Worm (Caenorhabditis elegans) whole organism, L1 larva: Measurements from ENCODE around the gene mog-1.

Experiments
- C04F5.9 ChIP-seq: sonication (generic microtip); optimal IDR thresholded peaks from 2 replicates; lab custom pipeline; 2016; ENCODE audit warnings: missing genetic modification characterization, missing compliant biosample characterization
- C16A3.4 ChIP-seq: fragments of 150-350 bp; optimal IDR thresholded peaks from 2 replicates; lab custom pipeline; 2014; ENCODE audit warnings: missing biosample characterization, missing genetic modification characterization
- F16B12.6 ChIP-seq: fragments of 150-350 bp; optimal IDR thresholded peaks from 2 replicates; lab custom pipeline; 2014; ENCODE audit warnings: missing biosample characterization, missing genetic modification characterization
- aly-2 ChIP-seq: fragments of 150-350 bp; optimal IDR thresholded peaks from 2 replicates; lab custom pipeline; 2014; ENCODE audit warnings: missing biosample characterization, missing genetic modification characterization
- ceh-8 ChIP-seq: fragments of 200-800 bp; sonication (Bioruptor generic); optimal IDR thresholded peaks from 2 replicates; lab custom pipeline; 2018; ENCODE audit warnings: mild to moderate bottlenecking, missing genetic modification characterization, moderate library complexity, missing compliant biosample characterization
- ceh-88 ChIP-seq: fragments of 200-800 bp; sonication (Bioruptor generic); IDR thresholded peaks from 2 replicates; pipeline ENCODE4 v1.3.6; 2022; ENCODE audit warnings: missing genetic modification characterization, missing compliant biosample characterization
- ces-1 ChIP-seq: fragments of 150-350 bp; optimal IDR thresholded peaks from 2 replicates; lab custom pipeline; 2014; ENCODE audit warnings: missing biosample characterization, missing genetic modification reagents, missing genetic modification characterization
- dpl-1 ChIP-seq, 3 experiments: fragments of 150-350 bp in 2 of 3; sonication (generic microtip) in 1 of 3; optimal IDR thresholded peaks; 2 replicates each; lab custom pipeline; 2014 to 2017; ENCODE audit warnings: missing biosample characterization in 3 of 3, missing genetic modification characterization in 3 of 3, missing genetic modification reagents in 3 of 3
- efl-1 ChIP-seq, 4 experiments: fragments of 150-350 bp; optimal IDR thresholded peaks in 3 of 4; peaks in 1 of 4; 1 replicate in 1 of 4; 2 replicates in 3 of 4; lab custom pipeline; 2014; ENCODE audit warnings: missing biosample characterization in 2 of 4, missing genetic modification characterization in 2 of 4, missing genetic modification reagents in 2 of 4
- egl-13 ChIP-seq: sonication (generic microtip); optimal IDR thresholded peaks from 2 replicates; lab custom pipeline; 2016; ENCODE audit warnings: missing genotype, missing genetic modification reagents, missing genetic modification characterization, missing compliant biosample characterization
- elt-2 ChIP-seq: sonication (generic microtip); optimal IDR thresholded peaks from 2 replicates; lab custom pipeline; 2016; ENCODE audit warnings: missing genetic modification characterization, mild to moderate bottlenecking, inconsistent platforms, missing compliant biosample characterization, missing genetic modification reagents
- ets-5 ChIP-seq: fragments of 200-800 bp; sonication (Bioruptor generic); IDR thresholded peaks from 2 replicates; pipeline ENCODE4 v1.3.6; 2022; ENCODE audit warnings: missing genetic modification characterization, missing compliant biosample characterization
- fos-1 ChIP-seq: fragments of 150-350 bp; optimal IDR thresholded peaks from 2 replicates; lab custom pipeline; 2014; ENCODE audit warnings: missing biosample characterization, missing genetic modification characterization
- grh-1 ChIP-seq: fragments of 200-800 bp; sonication (Bioruptor generic); IDR thresholded peaks from 2 replicates; pipeline ENCODE4 v1.3.6; 2022; ENCODE audit warnings: missing genetic modification reagents, missing genetic modification characterization, missing compliant biosample characterization
- hlh-17 ChIP-seq: fragments of 200-800 bp; sonication (Bioruptor generic); optimal IDR thresholded peaks from 2 replicates; lab custom pipeline; 2018; ENCODE audit warnings: missing genetic modification characterization, mild to moderate bottlenecking, missing compliant biosample characterization, moderate library complexity, borderline replicate concordance
- irx-1 ChIP-seq: sonication (generic microtip); optimal IDR thresholded peaks from 2 replicates; lab custom pipeline; 2016; ENCODE audit warnings: missing genetic modification characterization, missing compliant biosample characterization
- jun-1 ChIP-seq: fragments of 150-350 bp; optimal IDR thresholded peaks from 2 replicates; lab custom pipeline; 2014; ENCODE audit warnings: missing biosample characterization, missing genetic modification reagents, missing genetic modification characterization
- lin-13 ChIP-seq: fragments of 150-350 bp; optimal IDR thresholded peaks from 2 replicates; lab custom pipeline; 2014; ENCODE audit warnings: missing biosample characterization, missing genetic modification reagents, missing genetic modification characterization
- lin-15B ChIP-seq: fragments of 150-350 bp; sonication (generic microtip); optimal IDR thresholded peaks from 3 replicates; lab custom pipeline; 2014; ENCODE audit warnings: missing biosample characterization, missing genetic modification characterization
- lin-35 ChIP-seq, 2 experiments: fragments of 150-350 bp; optimal IDR thresholded peaks; 2 replicates each; lab custom pipeline; 2014; ENCODE audit warnings: missing biosample characterization in 2 of 2, missing genetic modification characterization in 2 of 2, missing genetic modification reagents in 2 of 2
- lir-3 ChIP-seq: sonication (generic microtip); optimal IDR thresholded peaks from 2 replicates; lab custom pipeline; 2016; ENCODE audit warnings: mild to moderate bottlenecking, missing genetic modification characterization, moderate library complexity, missing compliant biosample characterization; ENCODE audit not compliant: poor library complexity
- lsy-2 ChIP-seq, 2 experiments: fragments of 150-350 bp; optimal IDR thresholded peaks; 2 replicates each; lab custom pipeline; 2014; ENCODE audit warnings: missing biosample characterization in 2 of 2, missing genetic modification characterization in 2 of 2
- mdl-1 ChIP-seq, 2 experiments: fragments of 150-350 bp; optimal IDR thresholded peaks; 2 replicates each; lab custom pipeline; 2014 to 2017; ENCODE audit warnings: missing biosample characterization in 2 of 2, missing genetic modification characterization in 2 of 2, inconsistent platforms in 1 of 2
- nhr-19 ChIP-seq: fragments of 200-800 bp; sonication (Bioruptor generic); conservative IDR thresholded peaks from 2 replicates; pipeline ENCODE4 v1.3.6; 2022; ENCODE audit warnings: missing genetic modification characterization, missing compliant biosample characterization
- nhr-20 ChIP-seq: sonication (generic microtip); optimal IDR thresholded peaks from 2 replicates; lab custom pipeline; 2016; ENCODE audit warnings: mild to moderate bottlenecking, missing genetic modification characterization, missing compliant biosample characterization
- nhr-71 ChIP-seq: sonication (generic microtip); optimal IDR thresholded peaks from 2 replicates; lab custom pipeline; 2016; ENCODE audit warnings: mild to moderate bottlenecking, missing genetic modification characterization, moderate library complexity, missing compliant biosample characterization
- nhr-84 ChIP-seq: sonication (generic microtip); optimal IDR thresholded peaks from 2 replicates; lab custom pipeline; 2017; ENCODE audit warnings: missing biosample characterization, missing genetic modification characterization
- nhr-85 ChIP-seq: sonication (generic microtip); peaks from one replicate; lab custom pipeline; 2016; ENCODE audit warnings: missing genetic modification characterization, inconsistent platforms, missing compliant biosample characterization
- pqm-1 ChIP-seq: sonication (generic microtip); optimal IDR thresholded peaks from 3 replicates; lab custom pipeline; 2017; ENCODE audit warnings: missing biosample characterization, missing genetic modification characterization
- rnt-1 ChIP-seq: sonication (generic microtip); optimal IDR thresholded peaks from 2 replicates; lab custom pipeline; 2016; ENCODE audit warnings: mild to moderate bottlenecking, missing genetic modification characterization, moderate library complexity, missing compliant biosample characterization
- snu-23 ChIP-seq: sonication (generic microtip); optimal IDR thresholded peaks from 2 replicates; lab custom pipeline; 2016; ENCODE audit warnings: missing genetic modification characterization, missing compliant biosample characterization
- swsn-7 ChIP-seq: sonication (generic microtip); optimal IDR thresholded peaks from 2 replicates; lab custom pipeline; 2016; ENCODE audit warnings: missing genetic modification characterization, missing compliant biosample characterization
- unc-86 ChIP-seq: sonication (generic microtip); optimal IDR thresholded peaks from 2 replicates; lab custom pipeline; 2016; ENCODE audit warnings: missing genetic modification characterization, missing compliant biosample characterization
- vab-15 ChIP-seq: sonication (generic microtip); optimal IDR thresholded peaks from 2 replicates; lab custom pipeline; 2017; ENCODE audit warnings: missing genotype, mild to moderate bottlenecking, missing genetic modification characterization, missing compliant biosample characterization
- zag-1 ChIP-seq: fragments of 150-350 bp; optimal IDR thresholded peaks from 2 replicates; lab custom pipeline; 2014; ENCODE audit warnings: missing biosample characterization, missing genetic modification characterization
- zip-4 ChIP-seq: fragments of 200-800 bp; sonication (Bioruptor generic); optimal IDR thresholded peaks from 2 replicates; lab custom pipeline; 2018; ENCODE audit warnings: mild to moderate bottlenecking, missing genetic modification characterization, moderate library complexity, missing compliant biosample characterization
- ztf-11 ChIP-seq, 2 experiments: sonication (generic microtip); optimal IDR thresholded peaks; 2 replicates each; lab custom pipeline; 2016 to 2017; ENCODE audit warnings: missing genetic modification characterization in 2 of 2, missing biosample characterization in 1 of 2, missing compliant biosample characterization in 1 of 2
- ztf-4 ChIP-seq: fragments of 150-350 bp; optimal IDR thresholded peaks from 2 replicates; lab custom pipeline; 2014; ENCODE audit warnings: missing biosample characterization, missing genetic modification characterization

Gene mog-1

DNA sequence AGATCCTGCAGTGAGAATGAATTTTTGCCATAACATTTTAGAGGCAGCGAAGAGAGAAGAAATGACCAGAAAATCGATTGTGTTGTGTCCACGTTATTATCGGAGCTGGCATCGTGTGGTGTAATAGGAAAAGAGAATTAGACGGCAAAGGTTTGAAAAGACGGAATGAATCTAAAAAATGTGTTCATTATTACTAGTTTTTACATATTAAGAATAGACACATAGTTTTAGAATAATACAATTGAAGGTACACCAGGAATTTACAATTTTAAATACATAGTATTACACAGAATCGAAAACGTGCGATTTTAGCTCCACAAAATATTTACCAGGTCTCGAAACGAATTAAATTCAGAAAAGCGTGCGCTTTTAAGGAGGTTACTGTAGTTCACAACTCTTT, 5.8 kb downstream of the mog-1 start, which contains the start of gene K03H1.13:
Gene K03H1.13, minus strand, starts transcription at position 101 of the 400 bp plus-strand sequence.
- TF ChIP-seq jun-1 (tag; lab: Kevin White, UChicago) (no peak), snu-23 (GFP tag; lab: Kevin White, UChicago) (no peak), efl-1 (optimal IDR thresholded peaks at IDR 0.05; lab: Kevin White, UChicago) (no peak), efl-1 (GFP tag; optimal IDR thresholded peaks at IDR 0.05 in 1 of 2; lab: Kevin White, UChicago) (peak in 1 of 2 experiments; percentile 30), ztf-4 (no peak), ets-5 (GFP tag; lab: Robert Waterston, UW) (no peak), nhr-85 (tag; lab: Kevin White, UChicago) (no peak)

DNA sequence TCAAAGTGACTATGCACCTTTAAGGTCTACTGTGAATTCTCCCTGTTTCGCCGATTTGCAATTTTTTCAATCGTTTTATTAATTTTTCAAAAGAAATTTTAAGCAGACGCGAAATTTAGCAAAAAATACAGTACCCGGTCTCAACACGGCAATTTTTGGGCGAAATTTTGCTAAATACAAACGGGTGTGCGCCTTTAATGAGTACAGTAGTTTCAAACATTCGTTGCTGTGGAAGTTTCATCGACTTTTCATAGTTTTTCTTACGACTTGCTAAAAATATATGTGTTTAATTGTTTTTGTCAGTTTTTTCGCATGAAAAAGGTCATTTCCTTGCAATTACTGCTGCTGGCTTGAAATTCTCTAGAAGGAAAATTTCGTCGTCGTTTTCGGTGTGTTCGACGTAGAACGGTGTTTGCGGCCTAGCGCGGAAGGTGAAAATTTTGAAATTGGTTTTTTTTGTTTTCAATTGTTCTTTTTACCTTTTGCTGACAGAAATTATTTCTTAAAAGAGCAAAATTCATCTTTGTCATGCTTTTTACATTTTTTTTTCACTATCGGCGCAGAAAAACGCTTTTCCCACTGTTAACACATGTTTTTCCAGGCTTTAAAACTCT, 9.1 kb downstream of the mog-1 start, which contains the start of gene K03H1.7:
Gene K03H1.7, plus strand, starts transcription at position 600 of the 614 bp plus-strand sequence.
- TF ChIP-seq lin-13 (no peak), ceh-8 (GFP tag; lab: Kevin White, UChicago) (no peak), mdl-1 (tag; optimal IDR thresholded peaks at IDR 0.05; lab: Kevin White, UChicago) (no peak), C16A3.4 (tag; lab: Kevin White, UChicago) (no peak), pqm-1 (no peak), lin-35 (GFP tag; optimal IDR thresholded peaks at IDR 0.05; lab: Kevin White, UChicago) (peak; percentile 1 to 84), nhr-20 (no peak), F16B12.6 (peak; percentile 74), elt-2 (tag; lab: Kevin White, UChicago) (no peak), ztf-11 (tag; optimal IDR thresholded peaks at IDR 0.05; lab: Kevin White, UChicago) (no peak), nhr-19 (GFP tag; lab: Robert Waterston, UW) (no peak), efl-1 (optimal IDR thresholded peaks at IDR 0.05; lab: Kevin White, UChicago) (peak; percentile 64 to 69), efl-1 (GFP tag; optimal IDR thresholded peaks at IDR 0.05 in 1 of 2; lab: Kevin White, UChicago) (peak; percentile 81 to 97), lin-15B (peak; percentile 63), zip-4 (GFP tag; lab: Kevin White, UChicago) (no peak), unc-86 (tag; lab: Kevin White, UChicago) (no peak), vab-15 (tag; lab: Kevin White, UChicago) (no peak), ets-5 (GFP tag; lab: Robert Waterston, UW) (no peak), dpl-1 (GFP tag; optimal IDR thresholded peaks at IDR 0.05; lab: Kevin White, UChicago) (peak; percentile 43 to 80 (median 67))

DNA sequence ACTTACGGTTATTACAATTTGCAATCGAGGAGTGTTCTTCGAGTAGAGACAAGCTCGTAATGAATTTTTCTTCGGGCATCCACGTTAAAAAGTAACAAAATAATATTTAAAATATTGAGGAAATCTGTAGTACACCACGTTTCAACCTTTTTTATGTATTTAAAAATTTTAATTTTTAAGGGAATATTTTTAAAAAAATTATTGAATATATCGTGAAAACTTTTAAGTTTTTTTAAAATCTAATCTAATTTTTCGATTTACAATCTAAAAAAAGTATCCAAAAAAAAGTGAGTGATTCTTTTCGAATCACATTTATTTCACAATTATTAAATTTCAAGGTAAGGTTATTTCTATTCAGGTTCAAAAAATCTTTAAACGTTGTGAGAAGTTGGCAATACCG, 11.3 kb downstream of the mog-1 start, which contains the start of gene gln-2:
Gene gln-2, minus strand, starts transcription at position 101 of the 400 bp plus-strand sequence.
- TF ChIP-seq zag-1 (tag; lab: Kevin White, UChicago) (no peak), C04F5.9 (no peak), nhr-71 (no peak), fos-1 (tag; lab: Kevin White, UChicago) (no peak)

DNA sequence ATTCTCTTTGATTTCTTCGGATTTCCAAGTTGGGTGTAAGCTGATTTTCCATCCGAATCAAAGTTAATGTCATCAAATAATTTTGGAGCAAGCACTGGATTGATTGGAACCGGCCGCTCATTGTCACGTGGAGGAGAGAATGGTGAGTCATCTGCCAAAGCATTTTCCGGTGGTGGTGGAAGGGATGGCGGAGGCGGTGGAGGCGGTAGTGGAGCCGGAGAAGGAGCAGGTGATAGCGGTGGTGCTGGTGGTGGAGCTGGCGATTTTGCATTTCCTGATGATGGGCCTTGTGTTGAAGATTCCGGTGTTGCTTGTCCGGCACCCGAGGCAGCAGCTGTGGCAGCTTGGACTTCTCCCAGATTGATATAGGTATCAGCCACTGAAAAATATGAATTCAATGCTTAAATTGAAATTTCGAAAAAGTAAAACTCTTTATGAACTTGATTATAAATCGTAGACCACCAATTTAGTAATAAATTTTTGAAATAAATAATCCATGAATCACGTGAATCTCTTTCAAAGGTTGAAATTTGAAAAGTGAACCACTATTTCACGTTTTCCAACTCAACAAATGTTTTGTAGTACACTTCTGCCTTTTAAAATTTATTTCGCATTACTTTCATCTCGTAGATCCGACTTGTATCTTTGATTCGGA, 14.9 kb downstream of the mog-1 start, which contains the start of the genes K03H1.9 and K03H1.12:
Gene K03H1.9, minus strand, starts transcription at position 471 of the 655 bp plus-strand sequence.
Gene K03H1.12, plus strand, starts transcription at position 605 of the 655 bp plus-strand sequence.
- TF ChIP-seq swsn-7 (tag; lab: Kevin White, UChicago), result no peak
- TF ChIP-seq egl-13 (tag; lab: Kevin White, UChicago), result no peak
- no peak for TF ChIP-seq C16A3.4 (tag; lab: Kevin White, UChicago)
- TF ChIP-seq ceh-88, result no peak
- no peak for TF ChIP-seq zag-1 (tag; lab: Kevin White, UChicago)
- no peak for TF ChIP-seq lsy-2 (tag; optimal IDR thresholded peaks at IDR 0.05; lab: Kevin White, UChicago)
- TF ChIP-seq hlh-17, result no peak
- no peak for TF ChIP-seq irx-1
- no peak for TF ChIP-seq aly-2 (tag; lab: Kevin White, UChicago)
- TF ChIP-seq nhr-85 (tag; lab: Kevin White, UChicago), result no peak
- TF ChIP-seq nhr-84, result no peak
- no peak for TF ChIP-seq rnt-1
- TF ChIP-seq lir-3 (tag; lab: Kevin White, UChicago), result no peak
- no peak for TF ChIP-seq grh-1
- no peak for TF ChIP-seq ces-1
- no peak for TF ChIP-seq nhr-20
- no peak for TF ChIP-seq ceh-8 (GFP tag; lab: Kevin White, UChicago)
